Worm (Caenorhabditis elegans) whole organism, L4 larva: ENCODE results near the gene K03B8.6.
"Not testable (repeated sequence)": the region's sequence is repeated elsewhere in the genome, so short reads cannot be mapped to it uniquely, and the experiment has no call there.

Source experiments
- T20F7.1 ChIP-seq: fragments of 200-800 bp; sonication (Bioruptor generic); optimal IDR thresholded peaks from 2 replicates; lab custom pipeline; 2018; ENCODE audit warnings: mild to moderate bottlenecking, missing genetic modification characterization, missing compliant biosample characterization
- ZK337.2 ChIP-seq: fragments of 200-800 bp; sonication (Bioruptor generic); IDR thresholded peaks from 2 replicates; pipeline ENCODE4 v1.3.6; 2022; ENCODE audit warnings: missing genetic modification reagents, missing genetic modification characterization, missing compliant biosample characterization
- ceh-82 ChIP-seq: sonication (generic microtip); optimal IDR thresholded peaks from 2 replicates; lab custom pipeline; 2017; ENCODE audit warnings: missing biosample characterization, missing genetic modification characterization
- egl-27 ChIP-seq: sonication (generic microtip); optimal IDR thresholded peaks from 3 replicates; lab custom pipeline; 2017; ENCODE audit warnings: missing biosample characterization, missing genetic modification reagents, missing genetic modification characterization
- lin-13 ChIP-seq: fragments of 150-350 bp; optimal IDR thresholded peaks from 2 replicates; lab custom pipeline; 2014; ENCODE audit warnings: missing biosample characterization, missing genetic modification reagents, missing genetic modification characterization
- lin-39 ChIP-seq: fragments of 150-350 bp; optimal IDR thresholded peaks from 2 replicates; lab custom pipeline; 2014; ENCODE audit warnings: missing biosample characterization, missing genetic modification reagents, missing genetic modification characterization
- nhr-10 ChIP-seq: fragments of 150-350 bp; optimal IDR thresholded peaks from 2 replicates; lab custom pipeline; 2014; ENCODE audit warnings: missing biosample characterization, missing genetic modification characterization
- nhr-11 ChIP-seq: fragments of 150-350 bp; optimal IDR thresholded peaks from 2 replicates; lab custom pipeline; 2014; ENCODE audit warnings: missing biosample characterization, missing genetic modification characterization
- nhr-28 ChIP-seq: fragments of 150-350 bp; optimal IDR thresholded peaks from 2 replicates; lab custom pipeline; 2014; ENCODE audit warnings: missing biosample characterization, missing genetic modification characterization
- nhr-76 ChIP-seq: fragments of 150-350 bp; optimal IDR thresholded peaks from 2 replicates; lab custom pipeline; 2014; ENCODE audit warnings: missing biosample characterization, missing genetic modification characterization
- snpc-4 ChIP-seq: fragments of 150-350 bp; optimal IDR thresholded peaks from 2 replicates; lab custom pipeline; 2014; ENCODE audit warnings: missing biosample characterization, missing genetic modification characterization

ce11 chrV:11395024-11395423, 12.4 kb upstream of the K03B8.6 start, which contains the start of gene K03B8.4:
- TF ChIP-seq snpc-4 (tag; lab: Kevin White, UChicago); nhr-11 (tag; lab: Kevin White, UChicago); egl-27 (tag; lab: Kevin White, UChicago); lin-39; T20F7.1 (GFP tag; lab: Kevin White, UChicago); lin-13; nhr-10 (tag; lab: Kevin White, UChicago); nhr-28 (tag; lab: Kevin White, UChicago); ZK337.2 (GFP tag; lab: Robert Waterston, UW); nhr-76; ceh-82: not testable (repeated sequence)
